Worm (Caenorhabditis elegans) whole organism, midembryonic: ENCODE measurements around the gene F46F5.1.

ENCODE experiments used
- T22C8.4 ChIP-seq: fragments of 200-800 bp; sonication (Bioruptor generic); IDR thresholded peaks from 2 replicates; pipeline ENCODE4 v1.3.6; 2022; ENCODE audit warnings: missing genetic modification characterization, missing compliant biosample characterization
- cog-1 ChIP-seq: sonication (generic microtip); optimal IDR thresholded peaks from 2 replicates; lab custom pipeline; 2016; ENCODE audit warnings: missing genetic modification characterization, missing compliant biosample characterization
- flt-1 ChIP-seq: fragments of 200-800 bp; sonication (Bioruptor generic); IDR thresholded peaks from 2 replicates; pipeline ENCODE4 v1.3.6; 2022; ENCODE audit warnings: missing genetic modification characterization, missing compliant biosample characterization
- klf-2 ChIP-seq: fragments of 200-800 bp; sonication (Bioruptor generic); conservative IDR thresholded peaks from 2 replicates; pipeline ENCODE4 v1.3.6; 2022; ENCODE audit warnings: missing genetic modification reagents, missing genetic modification characterization, missing compliant biosample characterization
- med-1 ChIP-seq: sonication (generic microtip); optimal IDR thresholded peaks from 2 replicates; lab custom pipeline; 2017; ENCODE audit warnings: missing genetic modification characterization, mild to moderate bottlenecking, missing compliant biosample characterization, antibody characterized with exemption, missing genetic modification reagents; ENCODE audit not compliant: insufficient read depth
- tab-1 ChIP-seq: fragments of 200-800 bp; sonication (Bioruptor generic); IDR thresholded peaks from 2 replicates; pipeline ENCODE4 v1.3.6; 2022; ENCODE audit warnings: missing genetic modification characterization, missing compliant biosample characterization
- ztf-23 ChIP-seq: fragments of 200-800 bp; sonication (Bioruptor generic); IDR thresholded peaks from 2 replicates; pipeline ENCODE4 v1.3.6; 2022; ENCODE audit warnings: missing genetic modification reagents, missing genetic modification characterization, missing compliant biosample characterization
- ztf-29 ChIP-seq: fragments of 200-800 bp; sonication (Bioruptor generic); IDR thresholded peaks from 2 replicates; pipeline ENCODE4 v1.3.6; 2022; ENCODE audit warnings: missing genetic modification reagents, missing genetic modification characterization, missing compliant biosample characterization

ce11 chrII:750155-750554 is 41.6 kb downstream of the F46F5.1 start, which contains the start of gene snt-6:
- TF ChIP-seq tab-1 (GFP tag; lab: Robert Waterston, UW) (no peak), klf-2 (GFP tag; lab: Robert Waterston, UW) (no peak), T22C8.4 (GFP tag; lab: Robert Waterston, UW) (no peak), ztf-23 (GFP tag; lab: Robert Waterston, UW) (no peak), ztf-29 (GFP tag; lab: Robert Waterston, UW) (no peak), flt-1 (GFP tag; lab: Robert Waterston, UW) (no peak), med-1 (GFP tag; lab: Kevin White, UChicago) (no peak), cog-1 (tag; lab: Kevin White, UChicago) (no peak)
